Worm (Caenorhabditis elegans) whole organism, L3 larva: ENCODE measurements around the gene mam-4.

ENCODE experiments used
- ceh-28 ChIP-seq: fragments of 150-350 bp; optimal IDR thresholded peaks from 2 replicates; lab custom pipeline; 2014; ENCODE audit warnings: missing biosample characterization, missing genetic modification reagents, missing genetic modification characterization
- daf-12 ChIP-seq: fragments of 150-350 bp; optimal IDR thresholded peaks from 2 replicates; lab custom pipeline; 2014; ENCODE audit warnings: missing biosample characterization, missing genetic modification reagents, missing genetic modification characterization
- egl-27 ChIP-seq: sonication (generic microtip); optimal IDR thresholded peaks from 4 replicates; lab custom pipeline; 2017; ENCODE audit warnings: missing biosample characterization, missing genetic modification reagents, missing genetic modification characterization
- elt-1 ChIP-seq: fragments of 150-350 bp; optimal IDR thresholded peaks from 2 replicates; lab custom pipeline; 2014; ENCODE audit warnings: missing biosample characterization, missing genetic modification characterization
- elt-2 ChIP-seq: sonication (generic microtip); optimal IDR thresholded peaks from 2 replicates; lab custom pipeline; 2016; ENCODE audit warnings: missing genetic modification reagents, mild to moderate bottlenecking, missing genetic modification characterization, missing compliant biosample characterization
- eor-1 ChIP-seq, 2 experiments: fragments of 150-350 bp; optimal IDR thresholded peaks; 2 replicates each; lab custom pipeline; 2014 to 2018; ENCODE audit warnings: missing biosample characterization in 2 of 2, missing genetic modification characterization in 2 of 2
- lsy-12 ChIP-seq: sonication (generic microtip); optimal IDR thresholded peaks from 2 replicates; lab custom pipeline; 2016; ENCODE audit warnings: mild to moderate bottlenecking, missing genetic modification characterization, missing compliant biosample characterization
- mdl-1 ChIP-seq: fragments of 150-350 bp; optimal IDR thresholded peaks from 2 replicates; lab custom pipeline; 2014; ENCODE audit warnings: missing biosample characterization, missing genetic modification characterization
- mml-1 ChIP-seq: fragments of 150-350 bp; sonication (generic microtip); optimal IDR thresholded peaks from 3 replicates; lab custom pipeline; 2014; ENCODE audit warnings: missing biosample characterization, missing genetic modification characterization
- nhr-11 ChIP-seq: fragments of 150-350 bp; optimal IDR thresholded peaks from 2 replicates; lab custom pipeline; 2014; ENCODE audit warnings: missing biosample characterization, missing genetic modification characterization
- nhr-28 ChIP-seq: fragments of 150-350 bp; optimal IDR thresholded peaks from 2 replicates; lab custom pipeline; 2014; ENCODE audit warnings: missing biosample characterization, missing genetic modification characterization
- nhr-76 ChIP-seq: fragments of 150-350 bp; sonication (generic microtip); optimal IDR thresholded peaks from 5 replicates; lab custom pipeline; 2014; ENCODE audit warnings: missing biosample characterization, missing genetic modification characterization
- pha-4 ChIP-seq: fragments of 150-350 bp; optimal IDR thresholded peaks from 2 replicates; lab custom pipeline; 2014; ENCODE audit warnings: missing biosample characterization, missing genetic modification reagents, missing genetic modification characterization
- unc-39 ChIP-seq: sonication (generic microtip); optimal IDR thresholded peaks from 4 replicates; lab custom pipeline; 2017; ENCODE audit warnings: missing biosample characterization, missing genetic modification characterization
- unc-62 ChIP-seq: fragments of 150-350 bp; sonication (generic microtip); optimal IDR thresholded peaks from 4 replicates; lab custom pipeline; 2014; ENCODE audit warnings: missing biosample characterization, missing genetic modification reagents, missing genetic modification characterization
- zag-1 ChIP-seq: fragments of 150-350 bp; optimal IDR thresholded peaks from 2 replicates; lab custom pipeline; 2014; ENCODE audit warnings: missing biosample characterization, missing genetic modification characterization
- ztf-11 ChIP-seq: fragments of 150-350 bp; optimal IDR thresholded peaks from 2 replicates; lab custom pipeline; 2014; ENCODE audit warnings: missing biosample characterization, missing genetic modification characterization

mam-4 gene

DNA sequence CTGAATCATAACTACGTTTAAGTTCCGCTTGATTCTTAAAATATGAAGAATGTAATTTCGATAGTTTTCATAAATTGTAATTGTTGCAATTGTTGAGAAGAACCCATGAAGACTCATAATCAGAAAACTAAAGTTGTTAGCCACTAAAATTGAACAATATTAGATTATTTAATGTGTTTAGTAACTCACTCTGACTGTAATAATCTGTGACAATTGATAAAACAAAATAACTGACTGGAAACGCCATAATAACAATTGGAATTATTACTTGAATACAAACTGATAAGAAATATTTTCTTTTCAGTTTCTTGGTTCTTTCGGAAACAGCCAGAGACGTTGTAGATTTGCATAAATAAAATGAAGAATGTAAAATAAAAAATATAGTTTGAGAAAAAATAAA lies 51.5 kb downstream of the mam-4 start:
- TF ChIP-seq daf-12 (tag; lab: Kevin White, UChicago) (no peak), mml-1 (tag; lab: Kevin White, UChicago) (no peak), elt-1 (tag; lab: Kevin White, UChicago) (no peak), elt-2 (tag; lab: Kevin White, UChicago) (no peak), egl-27 (tag; lab: Kevin White, UChicago) (no peak)
- TF ChIP-seq, all 47 proteins: peak for 0

DNA sequence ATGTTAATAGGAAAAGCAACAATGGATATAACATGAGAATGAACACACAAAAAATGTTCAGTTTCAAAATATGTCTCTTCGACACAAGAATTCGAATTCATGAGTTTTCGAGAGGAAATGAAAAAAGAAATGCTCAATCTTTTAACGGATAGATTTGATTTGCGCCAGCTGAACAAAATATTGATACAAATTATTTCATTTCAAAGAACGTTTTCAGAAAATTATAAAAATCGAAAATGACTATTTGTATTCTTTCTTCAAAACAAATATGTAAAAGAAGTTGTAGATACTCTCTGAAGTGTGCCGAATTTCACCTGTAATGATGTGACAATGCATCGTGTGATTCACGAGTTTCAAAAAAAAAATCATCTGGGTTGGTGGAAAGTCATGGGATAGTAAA lies 52.6 kb downstream of the mam-4 start, which contains the start of gene srh-47:
Gene srh-47 (minus strand): TSS at position 101 of the 400 bp plus-strand sequence.
- TF ChIP-seq eor-1 (tag; optimal IDR thresholded peaks at IDR 0.05; lab: Kevin White, UChicago) (no peak), ztf-11 (tag; lab: Kevin White, UChicago) (no peak), mml-1 (tag; lab: Kevin White, UChicago) (no peak), nhr-28 (tag; lab: Kevin White, UChicago) (no peak), unc-62 (no peak), lsy-12 (no peak), zag-1 (tag; lab: Kevin White, UChicago) (no peak), nhr-76 (tag; lab: Kevin White, UChicago) (no peak), pha-4 (tag; lab: Kevin White, UChicago) (no peak), ceh-28 (tag; lab: Kevin White, UChicago) (no peak), unc-39 (tag; lab: Kevin White, UChicago) (no peak), nhr-11 (tag; lab: Kevin White, UChicago) (no peak), mdl-1 (tag; lab: Kevin White, UChicago) (no peak)
